Worm (Caenorhabditis elegans) whole organism, L4 larva: Measurements from ENCODE around the gene C30G4.2.

ENCODE experiments used
- F37D6.2 ChIP-seq: sonication (generic microtip); optimal IDR thresholded peaks from 2 replicates; lab custom pipeline; 2016; ENCODE audit warnings: mild to moderate bottlenecking, missing genetic modification characterization, missing compliant biosample characterization
- daf-16 ChIP-seq, 3 experiments: sonication (generic microtip); optimal IDR thresholded peaks; 2 replicates each; lab custom pipeline; 2016 to 2017; ENCODE audit warnings: missing genetic modification characterization in 3 of 3, missing genetic modification reagents in 3 of 3, mild to moderate bottlenecking in 2 of 3, missing compliant biosample characterization in 2 of 3, missing biosample characterization in 1 of 3, moderate library complexity in 1 of 3
- dmd-6 ChIP-seq: fragments of 200-800 bp; sonication (Bioruptor generic); IDR thresholded peaks from 2 replicates; pipeline ENCODE4 v1.3.6; 2022; ENCODE audit warnings: missing genetic modification reagents, missing genetic modification characterization, missing compliant biosample characterization
- dve-1 ChIP-seq: sonication (generic microtip); optimal IDR thresholded peaks from 2 replicates; lab custom pipeline; 2017; ENCODE audit warnings: antibody characterized with exemption, mild to moderate bottlenecking, missing genetic modification characterization, missing compliant biosample characterization; ENCODE audit not compliant: insufficient read depth
- hlh-11 ChIP-seq: fragments of 200-800 bp; sonication (Bioruptor generic); optimal IDR thresholded peaks from 2 replicates; lab custom pipeline; 2018; ENCODE audit warnings: mild to moderate bottlenecking, missing genetic modification characterization, missing compliant biosample characterization
- hmg-1.1 ChIP-seq: fragments of 200-800 bp; sonication (Bioruptor generic); IDR thresholded peaks from 2 replicates; pipeline ENCODE4 v1.3.6; 2022; ENCODE audit warnings: missing genetic modification reagents, missing genetic modification characterization, missing compliant biosample characterization
- jun-1 ChIP-seq: fragments of 150-350 bp; optimal IDR thresholded peaks from 2 replicates; lab custom pipeline; 2014; ENCODE audit warnings: missing biosample characterization, missing genetic modification reagents, missing genetic modification characterization
- mep-1 ChIP-seq: fragments of 150-350 bp; sonication (generic microtip); optimal IDR thresholded peaks from 3 replicates; lab custom pipeline; 2014; ENCODE audit warnings: missing biosample characterization, missing genetic modification characterization
- mxl-2 ChIP-seq: fragments of 200-800 bp; sonication (Bioruptor generic); conservative IDR thresholded peaks from 2 replicates; pipeline ENCODE4 v1.3.6; 2022; ENCODE audit warnings: missing genetic modification reagents, missing genetic modification characterization, missing compliant biosample characterization
- mxl-3 ChIP-seq: fragments of 200-800 bp; sonication (Bioruptor generic); optimal IDR thresholded peaks from 2 replicates; lab custom pipeline; 2018; ENCODE audit warnings: mild to moderate bottlenecking, missing genetic modification characterization, missing compliant biosample characterization
- nhr-111 ChIP-seq: fragments of 200-800 bp; sonication (Bioruptor generic); optimal IDR thresholded peaks from 2 replicates; lab custom pipeline; 2018; ENCODE audit warnings: mild to moderate bottlenecking, missing genetic modification characterization, missing compliant biosample characterization
- nhr-28 ChIP-seq: fragments of 150-350 bp; optimal IDR thresholded peaks from 2 replicates; lab custom pipeline; 2014; ENCODE audit warnings: missing biosample characterization, missing genetic modification characterization
- nhr-6 ChIP-seq: fragments of 150-350 bp; optimal IDR thresholded peaks from 2 replicates; lab custom pipeline; 2014; ENCODE audit warnings: missing biosample characterization, missing genetic modification characterization
- php-3 ChIP-seq: fragments of 200-800 bp; sonication (Bioruptor generic); IDR thresholded peaks from 2 replicates; pipeline ENCODE4 v1.3.6; 2022; ENCODE audit warnings: missing genetic modification reagents, missing genetic modification characterization, missing compliant biosample characterization
- pqm-1 ChIP-seq: sonication (generic microtip); optimal IDR thresholded peaks from 2 replicates; lab custom pipeline; 2017; ENCODE audit warnings: missing biosample characterization, missing genetic modification characterization
- saeg-2 ChIP-seq: fragments of 200-800 bp; sonication (Bioruptor generic); IDR thresholded peaks from 2 replicates; pipeline ENCODE4 v1.3.6; 2022; ENCODE audit warnings: missing genetic modification reagents, missing genetic modification characterization, missing compliant biosample characterization
- set-16 ChIP-seq: fragments of 200-800 bp; sonication (Bioruptor generic); IDR thresholded peaks from 2 replicates; pipeline ENCODE4 v1.3.6; 2022; ENCODE audit warnings: missing genetic modification reagents, missing genetic modification characterization, missing compliant biosample characterization
- tra-1 ChIP-seq: fragments of 200-800 bp; sonication (Bioruptor generic); IDR thresholded peaks from 2 replicates; pipeline ENCODE4 v1.3.6; 2022; ENCODE audit warnings: missing genetic modification reagents, missing genetic modification characterization, missing compliant biosample characterization
- unc-62 ChIP-seq, 3 experiments: fragments of 150-350 bp in 1 of 3; sonication (generic microtip); optimal IDR thresholded peaks in 2 of 3; peaks in 1 of 3; 1 replicate in 1 of 3; 2 replicates in 2 of 3; lab custom pipeline; 2014 to 2017; ENCODE audit warnings: missing biosample characterization in 3 of 3, missing genetic modification characterization in 3 of 3, missing genetic modification reagents in 3 of 3, missing genotype in 1 of 3
- ztf-7 ChIP-seq: fragments of 150-350 bp; optimal IDR thresholded peaks from 2 replicates; lab custom pipeline; 2014; ENCODE audit warnings: missing biosample characterization, missing genetic modification characterization

Gene C30G4.2

DNA sequence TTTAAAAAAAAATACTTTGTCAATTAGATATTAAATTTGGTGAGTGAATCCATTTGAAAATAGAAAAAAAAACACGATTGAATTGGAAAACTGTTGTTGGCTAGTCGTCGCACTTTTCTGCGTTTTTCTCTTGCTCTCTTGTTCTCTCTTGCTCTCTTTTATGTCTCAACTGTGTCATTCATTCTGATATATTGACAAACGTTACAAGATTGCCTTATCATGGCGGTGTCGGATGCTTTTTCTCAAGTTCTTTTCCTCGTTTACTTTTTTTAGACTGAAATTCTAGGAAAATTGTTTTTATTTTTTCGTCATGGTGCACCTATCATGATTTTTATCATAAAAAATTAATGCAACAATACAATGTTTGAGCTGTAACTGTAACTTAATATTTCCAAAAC, 49.5 kb downstream of the C30G4.2 start:
- TF ChIP-seq nhr-111 (GFP tag; lab: Kevin White, UChicago), result no peak
- peak; percentile 72 for TF ChIP-seq dmd-6 (GFP tag; lab: Robert Waterston, UW)
- TF ChIP-seq tra-1 (GFP tag; lab: Robert Waterston, UW), result 0 out of 2 replicates have a peak, but pooled peaks have one; percentile 11
- no peak for TF ChIP-seq ztf-7 (tag; lab: Kevin White, UChicago)
- peak; percentile 34 for TF ChIP-seq nhr-28 (tag; lab: Kevin White, UChicago)
- TF ChIP-seq php-3 (GFP tag; lab: Robert Waterston, UW), result peak; percentile 39; the same call in 1 of the 2 replicates
- no peak for TF ChIP-seq mxl-2 (GFP tag; lab: Robert Waterston, UW)
- TF ChIP-seq dve-1 (tag; lab: Kevin White, UChicago), result peak; percentile 40
- TF ChIP-seq mep-1 (tag; lab: Kevin White, UChicago), result peak; percentile 7
- TF ChIP-seq pqm-1 (tag; lab: Kevin White, UChicago), result peak; percentile 55
- TF ChIP-seq daf-16 (GFP tag; optimal IDR thresholded peaks at IDR 0.05; lab: Kevin White, UChicago), result no peak
- TF ChIP-seq daf-16 (tag; optimal IDR thresholded peaks at IDR 0.05; lab: Kevin White, UChicago), result peak; percentile 88
- peak; percentile 58 for TF ChIP-seq hlh-11 (tag; lab: Kevin White, UChicago)
- peak; percentile 49 for TF ChIP-seq nhr-6 (tag; lab: Kevin White, UChicago)

ce11 chrX:16995149-16995885, 50.1 kb downstream of the C30G4.2 start:
- TF ChIP-seq unc-62 (GFP tag; optimal IDR thresholded peaks at IDR 0.05 in 1 of 2; lab: Kevin White, UChicago) (peak in 1 of 2 experiments; percentile 81), unc-62 (tag; optimal IDR thresholded peaks at IDR 0.05; lab: Kevin White, UChicago) (no peak), dmd-6 (GFP tag; lab: Robert Waterston, UW) (0 out of 2 replicates have a peak, but pooled peaks have one; percentile 19), F37D6.2 (no peak), mxl-3 (peak; percentile 34), set-16 (no peak), jun-1 (tag; lab: Kevin White, UChicago) (no peak), hmg-1.1 (GFP tag; lab: Robert Waterston, UW) (0 out of 2 replicates have a peak, but pooled peaks have one; percentile 16), php-3 (GFP tag; lab: Robert Waterston, UW) (no peak), saeg-2 (GFP tag; lab: Robert Waterston, UW) (no peak)

DNA sequence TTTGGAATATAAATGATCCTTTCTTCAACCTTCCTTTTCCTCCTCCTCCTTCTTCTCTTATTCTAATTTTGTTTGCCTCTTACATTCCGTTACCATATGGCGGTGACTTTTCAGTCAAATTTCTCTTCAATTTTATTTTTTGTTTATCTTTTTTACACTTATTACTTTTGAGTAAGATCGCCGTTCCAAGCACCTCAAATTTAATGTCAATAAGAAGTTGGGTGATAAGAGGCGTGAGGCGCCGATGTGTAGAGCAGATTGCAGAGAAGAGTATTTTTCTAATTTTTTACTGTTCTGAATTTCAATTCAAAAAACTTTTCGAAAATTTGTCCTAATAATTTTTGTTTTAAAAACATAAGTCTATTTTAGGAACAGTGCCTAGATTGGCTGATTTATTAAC, 51.0 kb downstream of the C30G4.2 start:
- TF ChIP-seq pqm-1 (tag; lab: Kevin White, UChicago) (peak; percentile 17), daf-16 (GFP tag; optimal IDR thresholded peaks at IDR 0.05; lab: Kevin White, UChicago) (no peak), daf-16 (tag; optimal IDR thresholded peaks at IDR 0.05; lab: Kevin White, UChicago) (peak; percentile 87), ztf-7 (tag; lab: Kevin White, UChicago) (no peak)
